Worm (Caenorhabditis elegans) whole organism, L2 larva: ENCODE measurements around the gene K04C1.5.

Experiments used
- F13H6.1 ChIP-seq: sonication (generic microtip); optimal IDR thresholded peaks from 2 replicates; lab custom pipeline; 2016; ENCODE audit warnings: missing genetic modification characterization, missing compliant biosample characterization
- R02D3.7 ChIP-seq: fragments of 150-350 bp; optimal IDR thresholded peaks from 2 replicates; lab custom pipeline; 2014; ENCODE audit warnings: missing biosample characterization, missing genetic modification characterization
- Y55F3AM.14 ChIP-seq: fragments of 200-800 bp; sonication (Bioruptor generic); optimal IDR thresholded peaks from 2 replicates; lab custom pipeline; 2018; ENCODE audit warnings: mild to moderate bottlenecking, missing genetic modification characterization, missing compliant biosample characterization
- ZK546.5 ChIP-seq: sonication (generic microtip); optimal IDR thresholded peaks from 2 replicates; lab custom pipeline; 2017; ENCODE audit warnings: missing biosample characterization, missing genetic modification characterization
- alr-1 ChIP-seq: fragments of 150-350 bp; optimal IDR thresholded peaks from 2 replicates; lab custom pipeline; 2014; ENCODE audit warnings: missing biosample characterization, missing genetic modification characterization
- aly-2 ChIP-seq: fragments of 150-350 bp; optimal IDR thresholded peaks from 2 replicates; lab custom pipeline; 2014; ENCODE audit warnings: missing biosample characterization, missing genetic modification characterization
- blmp-1 ChIP-seq: sonication (generic microtip); optimal IDR thresholded peaks from 2 replicates; lab custom pipeline; 2017; ENCODE audit warnings: missing genetic modification characterization, mild to moderate bottlenecking, missing compliant biosample characterization, antibody characterized with exemption, moderate library complexity; ENCODE audit not compliant: insufficient read depth
- ceh-82 ChIP-seq: fragments of 150-350 bp; optimal IDR thresholded peaks from 2 replicates; lab custom pipeline; 2014; ENCODE audit warnings: missing biosample characterization, missing genetic modification characterization
- crh-2 ChIP-seq: sonication (generic microtip); optimal IDR thresholded peaks from 2 replicates; lab custom pipeline; 2017; ENCODE audit warnings: missing biosample characterization, missing genetic modification characterization
- dmd-4 ChIP-seq: sonication (generic microtip); optimal IDR thresholded peaks from 2 replicates; lab custom pipeline; 2017; ENCODE audit warnings: missing biosample characterization, missing genetic modification characterization
- egl-27 ChIP-seq: sonication (generic microtip); optimal IDR thresholded peaks from 3 replicates; lab custom pipeline; 2017; ENCODE audit warnings: missing biosample characterization, missing genetic modification reagents, missing genetic modification characterization
- elt-1 ChIP-seq: fragments of 150-350 bp; optimal IDR thresholded peaks from 2 replicates; lab custom pipeline; 2014; ENCODE audit warnings: missing biosample characterization, missing genetic modification characterization
- elt-3 ChIP-seq: sonication (generic microtip); optimal IDR thresholded peaks from 2 replicates; lab custom pipeline; 2017; ENCODE audit warnings: missing biosample characterization, missing genetic modification characterization
- gmeb-1 ChIP-seq: fragments of 150-350 bp; optimal IDR thresholded peaks from 2 replicates; lab custom pipeline; 2014; ENCODE audit warnings: missing biosample characterization, missing genetic modification characterization
- lin-13 ChIP-seq: fragments of 150-350 bp; optimal IDR thresholded peaks from 2 replicates; lab custom pipeline; 2014; ENCODE audit warnings: missing biosample characterization, missing genetic modification reagents, missing genetic modification characterization
- lin-39 ChIP-seq: fragments of 150-350 bp; optimal IDR thresholded peaks from 2 replicates; lab custom pipeline; 2014; ENCODE audit warnings: missing biosample characterization, missing genetic modification reagents, missing genetic modification characterization
- lsy-2 ChIP-seq, 2 experiments: fragments of 150-350 bp in 1 of 2; sonication (generic microtip) in 1 of 2; optimal IDR thresholded peaks; 2 replicates each; lab custom pipeline; 2014 to 2017; ENCODE audit warnings: missing biosample characterization in 2 of 2, missing genetic modification characterization in 2 of 2
- mab-5 ChIP-seq: fragments of 150-350 bp; optimal IDR thresholded peaks from 2 replicates; lab custom pipeline; 2014; ENCODE audit warnings: missing biosample characterization, missing genetic modification characterization
- mbf-1 ChIP-seq: sonication (generic microtip); optimal IDR thresholded peaks from 2 replicates; lab custom pipeline; 2017; ENCODE audit warnings: missing biosample characterization, missing genetic modification characterization
- nhr-11 ChIP-seq: fragments of 150-350 bp; optimal IDR thresholded peaks from 2 replicates; lab custom pipeline; 2014; ENCODE audit warnings: missing biosample characterization, missing genetic modification characterization
- nhr-129 ChIP-seq: fragments of 150-350 bp; optimal IDR thresholded peaks from 2 replicates; lab custom pipeline; 2014; ENCODE audit warnings: missing biosample characterization, missing genetic modification characterization
- nhr-21 ChIP-seq: fragments of 150-350 bp; optimal IDR thresholded peaks from 2 replicates; lab custom pipeline; 2014; ENCODE audit warnings: missing biosample characterization, missing genetic modification characterization
- nhr-237 ChIP-seq: fragments of 150-350 bp; optimal IDR thresholded peaks from 2 replicates; lab custom pipeline; 2014; ENCODE audit warnings: missing biosample characterization, missing genetic modification characterization
- nhr-25 ChIP-seq: fragments of 150-350 bp; sonication (generic microtip); optimal IDR thresholded peaks from 3 replicates; lab custom pipeline; 2014; ENCODE audit warnings: missing biosample characterization, missing genetic modification characterization
- nhr-6 ChIP-seq: fragments of 150-350 bp; optimal IDR thresholded peaks from 2 replicates; lab custom pipeline; 2014; ENCODE audit warnings: missing biosample characterization, missing genetic modification characterization
- peb-1 ChIP-seq: fragments of 150-350 bp; optimal IDR thresholded peaks from 2 replicates; lab custom pipeline; 2014; ENCODE audit warnings: missing biosample characterization, missing genetic modification characterization
- sem-4 ChIP-seq: fragments of 150-350 bp; optimal IDR thresholded peaks from 2 replicates; lab custom pipeline; 2014; ENCODE audit warnings: missing biosample characterization, missing genetic modification reagents, missing genetic modification characterization
- skn-1 ChIP-seq: sonication (generic microtip); optimal IDR thresholded peaks from 2 replicates; lab custom pipeline; 2017; ENCODE audit warnings: missing biosample characterization, missing genetic modification characterization
- sma-3 ChIP-seq: sonication (generic microtip); optimal IDR thresholded peaks from 2 replicates; lab custom pipeline; 2016; ENCODE audit warnings: missing genetic modification reagents, missing genetic modification characterization, missing compliant biosample characterization
- sma-9 ChIP-seq, 2 experiments: fragments of 150-350 bp in 1 of 2; sonication (generic microtip) in 1 of 2; optimal IDR thresholded peaks; 2 replicates each; lab custom pipeline; 2014 to 2016; ENCODE audit warnings: missing genetic modification characterization in 2 of 2, mild to moderate bottlenecking in 1 of 2, missing biosample characterization in 1 of 2, missing compliant biosample characterization in 1 of 2, missing genetic modification reagents in 1 of 2, moderate library complexity in 1 of 2
- snpc-4 ChIP-seq: fragments of 150-350 bp; optimal IDR thresholded peaks from 2 replicates; lab custom pipeline; 2014; ENCODE audit warnings: missing biosample characterization, missing genetic modification characterization
- unc-39 ChIP-seq: fragments of 150-350 bp; optimal IDR thresholded peaks from 2 replicates; lab custom pipeline; 2014; ENCODE audit warnings: missing biosample characterization, missing genetic modification characterization
- unc-62 ChIP-seq: fragments of 150-350 bp; optimal IDR thresholded peaks from 2 replicates; lab custom pipeline; 2014; ENCODE audit warnings: missing biosample characterization, missing genetic modification reagents, missing genetic modification characterization
- zag-1 ChIP-seq: fragments of 150-350 bp; optimal IDR thresholded peaks from 2 replicates; lab custom pipeline; 2014; ENCODE audit warnings: missing biosample characterization, missing genetic modification characterization
- ztf-1 ChIP-seq: fragments of 200-800 bp; sonication (Bioruptor generic); conservative IDR thresholded peaks from 2 replicates; pipeline ENCODE4 v1.3.6; 2022; ENCODE audit warnings: missing genetic modification characterization, missing compliant biosample characterization
- ztf-11 ChIP-seq: sonication (generic microtip); optimal IDR thresholded peaks from 2 replicates; lab custom pipeline; 2017; ENCODE audit warnings: missing biosample characterization, missing genetic modification characterization
- ztf-4 ChIP-seq: fragments of 150-350 bp; optimal IDR thresholded peaks from 2 replicates; lab custom pipeline; 2014; ENCODE audit warnings: missing biosample characterization, missing genetic modification characterization

The K04C1.5 gene

DNA sequence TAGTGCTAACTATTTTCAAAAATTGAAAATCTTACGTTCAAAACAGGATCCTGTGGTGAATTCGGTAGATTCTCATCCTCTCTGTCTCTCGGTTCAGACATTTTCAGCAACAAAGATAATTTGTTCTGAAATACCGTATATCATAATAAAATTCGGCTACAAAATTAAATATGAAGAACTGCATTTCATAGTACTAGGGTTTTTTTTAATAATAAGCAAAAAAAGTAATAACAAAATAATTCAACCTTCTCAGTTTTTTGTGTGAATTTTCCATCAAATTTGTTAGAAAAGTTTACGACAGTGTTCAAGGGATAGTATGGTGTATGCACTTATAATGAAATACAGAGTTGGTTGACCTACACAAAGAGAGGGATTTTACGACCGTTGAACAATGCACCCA lies 24.7 kb upstream of the K04C1.5 start, which contains the start of gene K06G5.3:
Gene K06G5.3, minus strand, starts transcription at position 101 of the 400 bp plus-strand sequence.
- no peak for TF ChIP-seq dmd-4 (tag; lab: Kevin White, UChicago)
- TF ChIP-seq ZK546.5 (tag; lab: Kevin White, UChicago) = no peak
- no peak for TF ChIP-seq nhr-6
- TF ChIP-seq R02D3.7 (tag; lab: Kevin White, UChicago) = no peak
- TF ChIP-seq elt-1 (tag; lab: Kevin White, UChicago) = no peak
- TF ChIP-seq aly-2 (tag; lab: Kevin White, UChicago) = no peak
- TF ChIP-seq alr-1 (tag; lab: Kevin White, UChicago) = no peak
- no peak for TF ChIP-seq lin-13
- no peak for TF ChIP-seq mbf-1 (tag; lab: Kevin White, UChicago)
- no peak for TF ChIP-seq F13H6.1

DNA sequence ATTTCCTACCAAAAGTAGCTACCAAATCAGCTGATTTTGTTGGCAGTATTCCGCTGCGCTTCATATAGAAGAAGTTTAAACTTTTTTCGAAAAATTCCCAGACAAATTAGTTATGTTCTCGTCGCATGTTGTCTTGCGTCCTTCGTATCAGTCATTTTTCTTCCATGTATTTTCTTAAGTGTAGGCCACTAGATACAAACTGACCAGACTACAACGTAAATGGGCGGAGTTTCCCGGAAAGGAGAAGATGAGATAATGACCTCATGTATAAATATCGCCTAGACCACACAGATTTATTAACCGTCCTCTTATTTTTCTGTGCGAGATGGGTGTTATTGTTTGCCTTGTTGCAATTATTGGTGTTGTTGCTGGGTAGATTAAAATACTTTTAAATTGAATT lies 22.6 kb upstream of the K04C1.5 start, which contains the start of gene cyp-13B2:
Gene cyp-13B2, plus strand, starts transcription at position 301 of the 400 bp plus-strand sequence.
- TF ChIP-seq lin-39 (no peak), ztf-4 (tag; lab: Kevin White, UChicago) (no peak), Y55F3AM.14 (GFP tag; lab: Kevin White, UChicago) (no peak), peb-1 (tag; lab: Kevin White, UChicago) (no peak), nhr-11 (tag; lab: Kevin White, UChicago) (no peak), ztf-11 (tag; lab: Kevin White, UChicago) (no peak), aly-2 (tag; lab: Kevin White, UChicago) (no peak), elt-1 (tag; lab: Kevin White, UChicago) (no peak), sma-3 (GFP tag; lab: Kevin White, UChicago) (no peak), unc-62 (GFP tag; lab: Kevin White, UChicago) (no peak), nhr-6 (no peak), nhr-25 (no peak), lin-13 (no peak), ZK546.5 (tag; lab: Kevin White, UChicago) (no peak), sem-4 (tag; lab: Kevin White, UChicago) (no peak), lsy-2 (tag; optimal IDR thresholded peaks at IDR 0.05; lab: Kevin White, UChicago) (no peak), snpc-4 (no peak), R02D3.7 (tag; lab: Kevin White, UChicago) (no peak), nhr-237 (tag; lab: Kevin White, UChicago) (no peak), mab-5 (tag; lab: Kevin White, UChicago) (no peak)

DNA sequence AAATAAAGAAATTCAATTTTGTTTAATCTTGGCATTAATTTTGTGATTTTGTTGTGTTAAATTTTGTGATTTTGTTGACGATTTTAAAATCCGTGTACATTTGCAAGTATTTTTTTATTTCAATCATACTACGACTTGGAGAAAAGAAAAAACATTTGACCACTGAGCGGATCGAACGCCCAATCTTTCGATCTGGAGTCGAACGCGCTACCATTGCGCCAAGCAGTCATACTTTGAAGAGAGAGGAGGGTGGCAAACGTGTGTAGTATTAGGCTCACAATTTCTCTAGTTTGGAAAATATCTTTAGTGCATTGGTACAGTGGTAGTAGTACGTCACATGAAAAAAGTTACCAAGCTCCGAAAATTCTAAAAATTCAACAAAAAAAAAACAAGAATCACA lies 19.1 kb upstream of the K04C1.5 start:
- TF ChIP-seq egl-27 (tag; lab: Kevin White, UChicago) = peak; percentile 2
- no peak for TF ChIP-seq unc-39 (tag; lab: Kevin White, UChicago)
- TF ChIP-seq sem-4 (tag; lab: Kevin White, UChicago) = no peak
- TF ChIP-seq nhr-21 (tag; lab: Kevin White, UChicago) = peak; percentile 20
- TF ChIP-seq crh-2 = peak; percentile 15
- no peak for TF ChIP-seq blmp-1 (tag; lab: Kevin White, UChicago)
- peak; percentile 8 for TF ChIP-seq sma-3 (GFP tag; lab: Kevin White, UChicago)
- no peak for TF ChIP-seq nhr-6
- TF ChIP-seq sma-9 (GFP tag; optimal IDR thresholded peaks at IDR 0.05; lab: Kevin White, UChicago) = peak; percentile 38
- no peak for TF ChIP-seq sma-9 (tag; optimal IDR thresholded peaks at IDR 0.05; lab: Kevin White, UChicago)
- TF ChIP-seq nhr-129 = peak; percentile 21
- TF ChIP-seq elt-3 (tag; lab: Kevin White, UChicago) = no peak

DNA sequence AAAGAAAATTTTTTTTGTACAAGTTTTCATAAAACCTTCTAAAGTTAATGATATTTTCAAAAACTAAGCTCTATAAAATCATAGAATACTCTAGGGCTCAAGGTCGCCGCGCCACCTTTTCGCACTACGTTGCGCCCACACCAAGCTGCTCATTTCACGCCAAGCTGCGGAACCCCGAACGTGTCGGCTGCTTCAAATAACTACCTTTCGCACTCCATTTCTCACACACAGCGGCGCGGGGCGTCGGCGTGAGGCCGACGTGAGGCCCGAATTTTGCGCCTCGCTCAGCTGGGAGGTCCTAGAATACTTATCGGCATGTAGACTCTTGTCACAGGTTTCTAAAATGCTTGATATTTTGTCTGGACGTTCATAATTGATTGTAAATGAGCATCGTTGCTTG lies 15.9 kb upstream of the K04C1.5 start:
- TF ChIP-seq peb-1 (tag; lab: Kevin White, UChicago) (no peak), lsy-2 (tag; optimal IDR thresholded peaks at IDR 0.05; lab: Kevin White, UChicago) (no peak), snpc-4 (no peak), nhr-237 (tag; lab: Kevin White, UChicago) (no peak)

DNA sequence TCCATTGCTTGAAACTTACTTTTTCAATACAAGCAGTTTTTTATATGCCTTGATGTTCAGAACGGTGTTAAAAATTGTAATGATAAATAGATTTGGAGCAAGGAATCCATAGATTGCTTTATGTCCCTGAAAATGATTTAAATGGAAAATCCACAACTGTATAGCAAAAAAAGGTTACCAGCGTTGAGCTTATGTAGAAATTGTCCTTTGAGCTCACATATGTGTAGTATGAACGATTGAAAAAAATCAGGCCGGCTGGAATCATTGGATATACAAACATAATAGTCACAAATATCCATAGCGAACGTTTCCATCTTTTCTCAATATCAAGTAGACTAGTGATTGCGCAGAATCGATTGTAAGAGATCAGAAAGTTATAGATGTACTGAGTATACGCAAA lies 13.5 kb upstream of the K04C1.5 start, which contains the start of gene srg-36:
Gene srg-36, minus strand, starts transcription at position 101 of the 400 bp plus-strand sequence.
- no peak for TF ChIP-seq aly-2 (tag; lab: Kevin White, UChicago)
- no peak for TF ChIP-seq elt-3 (tag; lab: Kevin White, UChicago)
- no peak for TF ChIP-seq ceh-82 (tag; lab: Kevin White, UChicago)
- no peak for TF ChIP-seq elt-1 (tag; lab: Kevin White, UChicago)
- no peak for TF ChIP-seq sma-3 (GFP tag; lab: Kevin White, UChicago)
- TF ChIP-seq zag-1 = no peak
- TF ChIP-seq lin-13 = no peak
- TF ChIP-seq mab-5 (tag; lab: Kevin White, UChicago) = no peak
- TF ChIP-seq F13H6.1 = no peak
- no peak for TF ChIP-seq R02D3.7 (tag; lab: Kevin White, UChicago)
- TF ChIP-seq nhr-129 = no peak
- no peak for TF ChIP-seq ztf-1 (GFP tag; lab: Robert Waterston, UW)
- no peak for TF ChIP-seq crh-2
- no peak for TF ChIP-seq skn-1
- TF ChIP-seq sma-9 (GFP tag; optimal IDR thresholded peaks at IDR 0.05; lab: Kevin White, UChicago) = no peak
- TF ChIP-seq sma-9 (tag; optimal IDR thresholded peaks at IDR 0.05; lab: Kevin White, UChicago) = no peak
- TF ChIP-seq nhr-21 (tag; lab: Kevin White, UChicago) = no peak
- no peak for TF ChIP-seq gmeb-1 (tag; lab: Kevin White, UChicago)
- no peak for TF ChIP-seq nhr-11 (tag; lab: Kevin White, UChicago)
- TF ChIP-seq nhr-25 = no peak
- TF ChIP-seq, all 48 proteins: peak for 0
